Worm (Caenorhabditis elegans): ENCODE data around the gene gld-3.

- TF ChIP-seq him-1 (tag; optimal IDR thresholded peaks at IDR 0.05) = no peak
- no peak for TF ChIP-seq W03F9.2 (tag; optimal IDR thresholded peaks at IDR 0.05)
Measured at ce11 chrII:7095970-7096369, 36.5 kb upstream of the gld-3 start.

Measured in whole organism, L4/young adult.